Worm (Caenorhabditis elegans) whole organism, L4 larva: ENCODE data around the gene tor-1.

Source experiments
- F37D6.2 ChIP-seq: sonication (generic microtip); optimal IDR thresholded peaks from 2 replicates; lab custom pipeline; 2016; ENCODE audit warnings: mild to moderate bottlenecking, missing genetic modification characterization, missing compliant biosample characterization
- F49E8.2 ChIP-seq: sonication (generic microtip); optimal IDR thresholded peaks from 2 replicates; lab custom pipeline; 2016; ENCODE audit warnings: missing compliant biosample characterization, mild to moderate bottlenecking, missing genetic modification characterization, borderline replicate concordance
- R02D3.7 ChIP-seq: fragments of 150-350 bp; sonication (generic microtip); optimal IDR thresholded peaks from 3 replicates; lab custom pipeline; 2014; ENCODE audit warnings: missing biosample characterization, missing genetic modification characterization
- T20F7.1 ChIP-seq: fragments of 200-800 bp; sonication (Bioruptor generic); optimal IDR thresholded peaks from 2 replicates; lab custom pipeline; 2018; ENCODE audit warnings: mild to moderate bottlenecking, missing genetic modification characterization, missing compliant biosample characterization
- T26A8.4 ChIP-seq: fragments of 200-800 bp; sonication (Bioruptor generic); IDR thresholded peaks from 2 replicates; pipeline ENCODE4 v1.3.6; 2022; ENCODE audit warnings: missing genetic modification characterization, missing compliant biosample characterization
- Y48G9A.11 ChIP-seq: fragments of 200-800 bp; sonication (Bioruptor generic); IDR thresholded peaks from 2 replicates; pipeline ENCODE4 v1.3.6; 2022; ENCODE audit warnings: missing genetic modification reagents, missing genetic modification characterization, missing compliant biosample characterization
- aly-2 ChIP-seq: sonication (generic microtip); optimal IDR thresholded peaks from 2 replicates; lab custom pipeline; 2018; ENCODE audit warnings: missing biosample characterization, missing genetic modification characterization
- attf-4 ChIP-seq: sonication (generic microtip); optimal IDR thresholded peaks from 3 replicates; lab custom pipeline; 2017; ENCODE audit warnings: missing biosample characterization, missing genetic modification characterization
- ceh-20 ChIP-seq: fragments of 200-800 bp; sonication (Bioruptor generic); IDR thresholded peaks from 2 replicates; pipeline ENCODE4 v1.3.6; 2022; ENCODE audit warnings: missing genetic modification reagents, missing genetic modification characterization, missing compliant biosample characterization
- ces-1 ChIP-seq: fragments of 150-350 bp; sonication (generic microtip); optimal IDR thresholded peaks from 4 replicates; lab custom pipeline; 2014; ENCODE audit warnings: missing biosample characterization, missing genetic modification reagents, missing genetic modification characterization
- cey-2 ChIP-seq: sonication (generic microtip); optimal IDR thresholded peaks from 3 replicates; lab custom pipeline; 2017; ENCODE audit warnings: missing genetic modification characterization, mild to moderate bottlenecking, missing compliant biosample characterization, antibody characterized with exemption, borderline replicate concordance; ENCODE audit not compliant: insufficient read depth
- daf-8 ChIP-seq: fragments of 200-800 bp; sonication (Bioruptor generic); IDR thresholded peaks from 2 replicates; pipeline ENCODE4 v1.3.6; 2022; ENCODE audit warnings: missing genetic modification characterization, missing compliant biosample characterization
- dmd-6 ChIP-seq: fragments of 200-800 bp; sonication (Bioruptor generic); IDR thresholded peaks from 2 replicates; pipeline ENCODE4 v1.3.6; 2022; ENCODE audit warnings: missing genetic modification reagents, missing genetic modification characterization, missing compliant biosample characterization
- dmd-8 ChIP-seq: fragments of 200-800 bp; sonication (Bioruptor generic); IDR thresholded peaks from 2 replicates; pipeline ENCODE4 v1.3.6; 2022; ENCODE audit warnings: missing genetic modification characterization, missing compliant biosample characterization
- dmd-9 ChIP-seq: fragments of 200-800 bp; sonication (Bioruptor generic); IDR thresholded peaks from 2 replicates; pipeline ENCODE4 v1.3.6; 2022; ENCODE audit warnings: missing genetic modification reagents, missing genetic modification characterization, missing compliant biosample characterization
- egl-27 ChIP-seq: sonication (generic microtip); optimal IDR thresholded peaks from 3 replicates; lab custom pipeline; 2017; ENCODE audit warnings: missing biosample characterization, missing genetic modification reagents, missing genetic modification characterization
- fkh-10 ChIP-seq: fragments of 150-350 bp; optimal IDR thresholded peaks from 2 replicates; lab custom pipeline; 2014; ENCODE audit warnings: missing biosample characterization, missing genetic modification reagents, missing genetic modification characterization
- fos-1 ChIP-seq: fragments of 150-350 bp; optimal IDR thresholded peaks from 2 replicates; lab custom pipeline; 2014; ENCODE audit warnings: missing biosample characterization, missing genetic modification characterization
- gei-8 ChIP-seq: fragments of 200-800 bp; sonication (Bioruptor generic); optimal IDR thresholded peaks from 2 replicates; lab custom pipeline; 2018; ENCODE audit warnings: mild to moderate bottlenecking, missing genetic modification characterization, missing compliant biosample characterization
- hif-1 ChIP-seq, 2 experiments: sonication (generic microtip); optimal IDR thresholded peaks; 2 replicates each; lab custom pipeline; 2016 to 2017; ENCODE audit warnings: missing compliant biosample characterization in 2 of 2, missing genetic modification characterization in 2 of 2, missing genetic modification reagents in 2 of 2, missing genotype in 2 of 2, mild to moderate bottlenecking in 1 of 2
- hlh-11 ChIP-seq: fragments of 200-800 bp; sonication (Bioruptor generic); optimal IDR thresholded peaks from 2 replicates; lab custom pipeline; 2018; ENCODE audit warnings: mild to moderate bottlenecking, missing genetic modification characterization, missing compliant biosample characterization
- hlh-30 ChIP-seq: sonication (generic microtip); optimal IDR thresholded peaks from 2 replicates; lab custom pipeline; 2017; ENCODE audit warnings: antibody characterized with exemption, mild to moderate bottlenecking, missing genetic modification characterization, missing compliant biosample characterization; ENCODE audit not compliant: insufficient read depth
- hmg-1.1 ChIP-seq: fragments of 200-800 bp; sonication (Bioruptor generic); IDR thresholded peaks from 2 replicates; pipeline ENCODE4 v1.3.6; 2022; ENCODE audit warnings: missing genetic modification reagents, missing genetic modification characterization, missing compliant biosample characterization
- lim-7 ChIP-seq: fragments of 200-800 bp; sonication (Bioruptor generic); IDR thresholded peaks from 2 replicates; pipeline ENCODE4 v1.3.6; 2022; ENCODE audit warnings: missing genetic modification characterization, missing compliant biosample characterization
- lin-29 ChIP-seq: fragments of 200-800 bp; sonication (Bioruptor generic); IDR thresholded peaks from 2 replicates; pipeline ENCODE4 v1.3.6; 2022; ENCODE audit warnings: missing genetic modification reagents, missing genetic modification characterization, missing compliant biosample characterization
- lin-39 ChIP-seq: fragments of 150-350 bp; optimal IDR thresholded peaks from 2 replicates; lab custom pipeline; 2014; ENCODE audit warnings: missing biosample characterization, missing genetic modification reagents, missing genetic modification characterization
- lir-3 ChIP-seq: sonication (generic microtip); optimal IDR thresholded peaks from 2 replicates; lab custom pipeline; 2016; ENCODE audit warnings: mild to moderate bottlenecking, missing genetic modification characterization, missing compliant biosample characterization
- madf-5 ChIP-seq, 2 experiments: fragments of 200-800 bp; sonication (Bioruptor generic); IDR thresholded peaks; 2 replicates each; pipeline ENCODE4 v1.3.6; 2022; ENCODE audit warnings: missing compliant biosample characterization in 2 of 2, missing genetic modification characterization in 2 of 2
- mdl-1 ChIP-seq, 2 experiments: fragments of 150-350 bp in 1 of 2; sonication (generic microtip) in 1 of 2; optimal IDR thresholded peaks; 2 replicates each; lab custom pipeline; 2014 to 2017; ENCODE audit warnings: missing biosample characterization in 2 of 2, missing genetic modification characterization in 2 of 2
- mep-1 ChIP-seq: fragments of 150-350 bp; sonication (generic microtip); optimal IDR thresholded peaks from 3 replicates; lab custom pipeline; 2014; ENCODE audit warnings: missing biosample characterization, missing genetic modification characterization
- mxl-2 ChIP-seq: fragments of 200-800 bp; sonication (Bioruptor generic); conservative IDR thresholded peaks from 2 replicates; pipeline ENCODE4 v1.3.6; 2022; ENCODE audit warnings: missing genetic modification reagents, missing genetic modification characterization, missing compliant biosample characterization
- mxl-3 ChIP-seq: fragments of 200-800 bp; sonication (Bioruptor generic); optimal IDR thresholded peaks from 2 replicates; lab custom pipeline; 2018; ENCODE audit warnings: mild to moderate bottlenecking, missing genetic modification characterization, missing compliant biosample characterization
- nhr-10 ChIP-seq: fragments of 150-350 bp; optimal IDR thresholded peaks from 2 replicates; lab custom pipeline; 2014; ENCODE audit warnings: missing biosample characterization, missing genetic modification characterization
- nhr-237 ChIP-seq: sonication (generic microtip); optimal IDR thresholded peaks from 2 replicates; lab custom pipeline; 2017; ENCODE audit warnings: missing biosample characterization, missing genetic modification characterization
- nhr-25 ChIP-seq: sonication (generic microtip); optimal IDR thresholded peaks from 2 replicates; lab custom pipeline; 2017; ENCODE audit warnings: missing genetic modification characterization, mild to moderate bottlenecking, missing compliant biosample characterization, antibody characterized with exemption, moderate library complexity, borderline replicate concordance; ENCODE audit not compliant: insufficient read depth
- nhr-28 ChIP-seq: fragments of 150-350 bp; optimal IDR thresholded peaks from 2 replicates; lab custom pipeline; 2014; ENCODE audit warnings: missing biosample characterization, missing genetic modification characterization
- nhr-41 ChIP-seq: fragments of 200-800 bp; sonication (Bioruptor generic); IDR thresholded peaks from 2 replicates; pipeline ENCODE4 v1.3.6; 2022; ENCODE audit warnings: missing genetic modification reagents, missing genetic modification characterization, missing compliant biosample characterization
- nhr-42 ChIP-seq: fragments of 200-800 bp; sonication (Bioruptor generic); IDR thresholded peaks from 2 replicates; pipeline ENCODE4 v1.3.6; 2022; ENCODE audit warnings: missing genetic modification characterization, missing compliant biosample characterization
- nhr-6 ChIP-seq: fragments of 150-350 bp; optimal IDR thresholded peaks from 2 replicates; lab custom pipeline; 2014; ENCODE audit warnings: missing biosample characterization, missing genetic modification characterization
- nhr-77 ChIP-seq: fragments of 150-350 bp; optimal IDR thresholded peaks from 2 replicates; lab custom pipeline; 2014; ENCODE audit warnings: missing biosample characterization, missing genetic modification characterization
- pha-4 ChIP-seq, 2 experiments: fragments of 150-350 bp in 1 of 2; fragments of 200-800 bp in 1 of 2; sonication (Bioruptor generic) in 1 of 2; IDR thresholded peaks in 1 of 2; optimal IDR thresholded peaks in 1 of 2; 2 replicates each; pipeline versions ENCODE4 v1.3.6 to Lab custom; 2014 to 2022; ENCODE audit warnings: missing genetic modification characterization in 2 of 2, missing genetic modification reagents in 2 of 2, missing biosample characterization in 1 of 2, missing compliant biosample characterization in 1 of 2
- php-3 ChIP-seq: fragments of 200-800 bp; sonication (Bioruptor generic); IDR thresholded peaks from 2 replicates; pipeline ENCODE4 v1.3.6; 2022; ENCODE audit warnings: missing genetic modification reagents, missing genetic modification characterization, missing compliant biosample characterization
- pqm-1 ChIP-seq: sonication (generic microtip); optimal IDR thresholded peaks from 2 replicates; lab custom pipeline; 2017; ENCODE audit warnings: missing biosample characterization, missing genetic modification characterization
- rbr-2 ChIP-seq: sonication (generic microtip); optimal IDR thresholded peaks from 2 replicates; lab custom pipeline; 2016; ENCODE audit warnings: missing genotype, missing genetic modification characterization, missing compliant biosample characterization
- snpc-1.2 ChIP-seq: fragments of 200-800 bp; sonication (Bioruptor generic); IDR thresholded peaks from 2 replicates; pipeline ENCODE4 v1.3.6; 2022; ENCODE audit warnings: missing genetic modification reagents, missing genetic modification characterization, missing compliant biosample characterization
- spr-3 ChIP-seq: fragments of 200-800 bp; sonication (Bioruptor generic); optimal IDR thresholded peaks from 2 replicates; lab custom pipeline; 2018; ENCODE audit warnings: mild to moderate bottlenecking, missing genetic modification characterization, missing compliant biosample characterization
- tra-1 ChIP-seq: fragments of 200-800 bp; sonication (Bioruptor generic); IDR thresholded peaks from 2 replicates; pipeline ENCODE4 v1.3.6; 2022; ENCODE audit warnings: missing genetic modification reagents, missing genetic modification characterization, missing compliant biosample characterization
- vab-7 ChIP-seq: fragments of 200-800 bp; sonication (Bioruptor generic); IDR thresholded peaks from 2 replicates; pipeline ENCODE4 v1.3.6; 2022; ENCODE audit warnings: missing genetic modification reagents, missing genetic modification characterization, missing compliant biosample characterization
- zag-1 ChIP-seq: fragments of 150-350 bp; optimal IDR thresholded peaks from 2 replicates; lab custom pipeline; 2014; ENCODE audit warnings: missing biosample characterization, missing genetic modification characterization
- zfp-3 ChIP-seq: fragments of 200-800 bp; sonication (Bioruptor generic); conservative IDR thresholded peaks from 2 replicates; pipeline ENCODE4 v1.3.6; 2022; ENCODE audit warnings: missing genetic modification reagents, missing genetic modification characterization, missing compliant biosample characterization
- zip-2 ChIP-seq: fragments of 150-350 bp; optimal IDR thresholded peaks from 2 replicates; lab custom pipeline; 2014; ENCODE audit warnings: missing biosample characterization, missing genetic modification characterization

Gene tor-1

ce11 chrIV:14013692-14014091, 28.1 kb upstream of the tor-1 start:
- TF ChIP-seq nhr-77, result no peak
- no peak for TF ChIP-seq attf-4 (tag; lab: Kevin White, UChicago)
- TF ChIP-seq ceh-20, result no peak
- peak; percentile 99 for TF ChIP-seq snpc-1.2 (GFP tag; lab: Robert Waterston, UW)
- TF ChIP-seq gei-8 (GFP tag; lab: Kevin White, UChicago), result no peak
- no peak for TF ChIP-seq mxl-3 (GFP tag; lab: Kevin White, UChicago)
- no peak for TF ChIP-seq zfp-3
- peak; percentile 51 for TF ChIP-seq lir-3 (tag; lab: Kevin White, UChicago)
- TF ChIP-seq rbr-2 (tag; lab: Kevin White, UChicago), result no peak
- no peak for TF ChIP-seq nhr-10 (tag; lab: Kevin White, UChicago)
- no peak for TF ChIP-seq nhr-6 (tag; lab: Kevin White, UChicago)
- no peak for TF ChIP-seq lin-39 (tag; lab: Kevin White, UChicago)
- no peak for TF ChIP-seq aly-2 (tag; lab: Kevin White, UChicago)
- no peak for TF ChIP-seq T20F7.1 (GFP tag; lab: Kevin White, UChicago)
- TF ChIP-seq dmd-9, result no peak
- TF ChIP-seq R02D3.7 (tag; lab: Kevin White, UChicago), result no peak
- TF ChIP-seq Y48G9A.11 (GFP tag; lab: Robert Waterston, UW), result no peak
- TF ChIP-seq vab-7 (GFP tag; lab: Robert Waterston, UW), result no peak
- TF ChIP-seq hlh-30 (tag; lab: Kevin White, UChicago), result peak; percentile 22
- TF ChIP-seq hif-1 (tag; optimal IDR thresholded peaks at IDR 0.05; lab: Kevin White, UChicago), result no peak
- no peak for TF ChIP-seq spr-3 (GFP tag; lab: Kevin White, UChicago)
- TF ChIP-seq F49E8.2 (tag; lab: Kevin White, UChicago), result peak; percentile 50
- TF ChIP-seq nhr-41, result no peak
- no peak for TF ChIP-seq daf-8 (GFP tag; lab: Robert Waterston, UW)
- TF ChIP-seq mep-1, result no peak
- TF ChIP-seq zag-1 (tag; lab: Kevin White, UChicago), result no peak
- no peak for TF ChIP-seq ces-1 (GFP tag; lab: Kevin White, UChicago)
- 0 out of 4 replicates have a peak, but pooled peaks of 1 of the 2 experiments have one; percentile 49 for TF ChIP-seq madf-5 (GFP tag; IDR thresholded peaks at IDR 0.05; lab: Robert Waterston, UW)
- TF ChIP-seq nhr-28 (tag; lab: Kevin White, UChicago), result no peak
- TF ChIP-seq nhr-42 (GFP tag; lab: Robert Waterston, UW), result no peak
- no peak for TF ChIP-seq nhr-237 (tag; lab: Kevin White, UChicago)
- peak; percentile 64; the same call in 1 of the 2 replicates for TF ChIP-seq lim-7 (GFP tag; lab: Robert Waterston, UW)
- no peak for TF ChIP-seq dmd-6 (GFP tag; lab: Robert Waterston, UW)
- TF ChIP-seq fos-1 (tag; lab: Kevin White, UChicago), result no peak
- no peak for TF ChIP-seq nhr-25 (tag; lab: Kevin White, UChicago)
- no peak; the same call in none of the 2 replicates for TF ChIP-seq hmg-1.1
- TF ChIP-seq zip-2 (tag; lab: Kevin White, UChicago), result no peak
- no peak for TF ChIP-seq T26A8.4 (GFP tag; lab: Robert Waterston, UW)
- no peak for TF ChIP-seq fkh-10 (GFP tag; lab: Kevin White, UChicago)
- TF ChIP-seq F37D6.2, result peak; percentile 4
- TF ChIP-seq pqm-1 (tag; lab: Kevin White, UChicago), result no peak
- no peak for TF ChIP-seq tra-1 (GFP tag; lab: Robert Waterston, UW)
- TF ChIP-seq php-3 (GFP tag; lab: Robert Waterston, UW), result no peak
- TF ChIP-seq hlh-11 (tag; lab: Kevin White, UChicago), result no peak
- no peak for TF ChIP-seq egl-27
- no peak for TF ChIP-seq cey-2
- no peak for TF ChIP-seq dmd-8 (GFP tag; lab: Robert Waterston, UW)
- peak in 1 of 2 experiments; percentile 31 for TF ChIP-seq mdl-1 (tag; optimal IDR thresholded peaks at IDR 0.05; lab: Kevin White, UChicago)
- no peak for TF ChIP-seq mxl-2
- TF ChIP-seq pha-4 (GFP tag; IDR thresholded peaks at IDR 0.05; lab: Robert Waterston, UW), result peak; percentile 59; the same call in 1 of the 2 replicates
- TF ChIP-seq pha-4 (tag; optimal IDR thresholded peaks at IDR 0.05; lab: Kevin White, UChicago), result no peak
- TF ChIP-seq lin-29 (GFP tag; lab: Robert Waterston, UW), result no peak
